Fruit fly (Drosophila melanogaster): Measurements from ENCODE around the gene CG12105.

CG12105 gene

DNA sequence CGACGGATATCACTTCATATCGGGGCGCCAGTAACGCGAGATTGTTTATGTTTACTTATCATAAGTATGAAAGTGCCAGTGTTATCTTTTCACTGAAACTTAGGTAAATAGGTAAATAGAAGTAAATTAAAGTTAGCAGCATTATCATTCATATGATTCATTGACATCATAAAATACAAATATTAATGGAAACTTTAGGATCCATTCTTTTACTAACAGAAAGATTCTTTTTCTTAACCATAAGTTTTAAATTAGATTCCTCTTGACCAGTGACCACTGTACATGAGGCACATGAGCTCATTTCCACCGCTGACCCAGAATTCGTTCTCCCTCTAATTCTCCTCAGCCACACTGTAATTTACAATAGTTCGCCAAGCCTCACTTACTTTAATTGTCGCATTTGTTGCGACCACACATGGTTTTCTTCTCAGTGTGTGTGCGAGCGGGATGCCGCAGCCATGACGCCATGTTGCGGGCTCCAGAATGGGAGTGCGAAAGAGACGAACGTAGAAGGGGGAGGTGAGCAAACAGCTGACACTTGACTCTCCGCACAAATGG lies 37.1 kb downstream of the CG12105 start (continued):
- TF ChIP-seq CG1792 (GFP tag; optimal IDR thresholded peaks at IDR 0.05) (no peak), Hr39 (optimal IDR thresholded peaks at IDR 0.05) (no peak), CG6654 (GFP tag; optimal IDR thresholded peaks at IDR 0.05) (no peak), ems (GFP tag; optimal IDR thresholded peaks at IDR 0.05) (no peak), gsb (GFP tag; IDR thresholded peaks at IDR 0.05) (no peak), CG8281 (tag; optimal IDR thresholded peaks at IDR 0.05) (no peak), CG11398 (GFP tag; optimal IDR thresholded peaks at IDR 0.05) (no peak), CG8388 (GFP tag; optimal IDR thresholded peaks at IDR 0.05) (no peak), HLH4C (GFP tag; IDR thresholded peaks at IDR 0.05; ENCODE audit: partially characterized antibody) (no peak), CG10565 (GFP tag; optimal IDR thresholded peaks at IDR 0.05) (no peak), Dip2 (GFP tag; IDR thresholded peaks at IDR 0.05) (no peak), wek (GFP tag; optimal IDR thresholded peaks at IDR 0.05) (no peak), cg (GFP tag; optimal IDR thresholded peaks at IDR 0.05) (no peak), zfh1 (GFP tag; IDR thresholded peaks at IDR 0.05) (peak; percentile 54; the same call in 2 of the 3 replicates), Eip74EF (GFP tag; optimal IDR thresholded peaks at IDR 0.05) (no peak), Dfd (GFP tag; optimal IDR thresholded peaks at IDR 0.05) (no peak), CG14710 (tag; optimal IDR thresholded peaks at IDR 0.05) (peak; percentile 8), CG7357 (GFP tag; IDR thresholded peaks at IDR 0.05) (no peak), Hmx (GFP tag; optimal IDR thresholded peaks at IDR 0.05) (no peak), Oaz (GFP tag; IDR thresholded peaks at IDR 0.05) (no peak), CG1529 (GFP tag; optimal IDR thresholded peaks at IDR 0.05) (peak; percentile 3), Awh (GFP tag; IDR thresholded peaks at IDR 0.05) (peak; percentile 59), CG6272 (GFP tag; IDR thresholded peaks at IDR 0.05) (no peak), CG10959 (GFP tag; IDR thresholded peaks at IDR 0.05) (no peak), Dbx (GFP tag; IDR thresholded peaks at IDR 0.05) (no peak), CG1024 (GFP tag; IDR thresholded peaks at IDR 0.05) (no peak), twi (tag; optimal IDR thresholded peaks at IDR 0.05) (no peak), CG7963 (GFP tag; IDR thresholded peaks at IDR 0.05; ENCODE audit: partially characterized antibody) (no peak), Lhr (GFP tag; optimal IDR thresholded peaks at IDR 0.05) (no peak), ind (GFP tag; optimal IDR thresholded peaks at IDR 0.05) (peak; percentile 44), abd-A (tag; optimal IDR thresholded peaks at IDR 0.05) (no peak)

dm6 chr3L:1577338-1577737 lies 38.3 kb downstream of the CG12105 start:
- TF ChIP-seq MBD-R2 (GFP tag; IDR thresholded peaks at IDR 0.05): peak; percentile 60
- peak; percentile 49 for TF ChIP-seq sqz (GFP tag; optimal IDR thresholded peaks at IDR 0.05)
- TF ChIP-seq Med (GFP tag): peak; percentile 43
- no peak for TF ChIP-seq CG7928 (GFP tag; optimal IDR thresholded peaks at IDR 0.05)
- 0 out of 4 replicates have a peak, but pooled peaks have one; percentile 36 for TF ChIP-seq chinmo (GFP tag; IDR thresholded peaks at IDR 0.05; ENCODE audit: partially characterized antibody)
- TF ChIP-seq CG6765 (GFP tag; optimal IDR thresholded peaks at IDR 0.05): peak; percentile 5
- 0 out of 2 replicates have a peak, but pooled peaks have one; percentile 10 for TF ChIP-seq sob (GFP tag; IDR thresholded peaks at IDR 0.05)
- TF ChIP-seq lola (GFP tag; optimal IDR thresholded peaks at IDR 0.05): no peak
- TF ChIP-seq vvl (GFP tag; IDR thresholded peaks at IDR 0.05): peak; percentile 10; the same call in 1 of the 2 replicates
- peak; percentile 30; the same call in 1 of the 3 replicates for TF ChIP-seq sr (GFP tag; IDR thresholded peaks at IDR 0.05)
- peak; percentile 37; the same call in 1 of the 2 replicates for TF ChIP-seq Drgx (GFP tag; IDR thresholded peaks at IDR 0.05)
- 0 out of 3 replicates have a peak, but pooled peaks have one; percentile 17 for TF ChIP-seq Doc3 (GFP tag; IDR thresholded peaks at IDR 0.05; ENCODE audit: partially characterized antibody)
- TF ChIP-seq seq (GFP tag; IDR thresholded peaks at IDR 0.05): peak; percentile 75
- TF ChIP-seq cg (GFP tag; optimal IDR thresholded peaks at IDR 0.05): peak; percentile 66
- peak; percentile 9 for TF ChIP-seq CG15514 (GFP tag; optimal IDR thresholded peaks at IDR 0.05)
- peak; percentile 57 for TF ChIP-seq CG1832 (GFP tag; optimal IDR thresholded peaks at IDR 0.05)
- TF ChIP-seq Six4 (GFP tag; optimal IDR thresholded peaks at IDR 0.05): no peak
- TF ChIP-seq CG8089 (GFP tag; optimal IDR thresholded peaks at IDR 0.05): no peak
- peak in 1 of 2 experiments; percentile 46 for TF ChIP-seq Pdp1 (GFP tag; optimal IDR thresholded peaks at IDR 0.05)
- TF ChIP-seq onecut (GFP tag; IDR thresholded peaks at IDR 0.05): peak; percentile 98
- peak; percentile 47; the same call in 1 of the 3 replicates for TF ChIP-seq CG34422 (GFP tag; IDR thresholded peaks at IDR 0.05)
